Worm (Caenorhabditis elegans): ENCODE results near the gene C03B1.3.

C03B1.3 gene

ce11 chrX:6334602-6335001, 31.2 kb upstream of the C03B1.3 start:
- no peak for TF ChIP-seq unc-39 (tag; optimal IDR thresholded peaks at IDR 0.05)
- TF ChIP-seq ztf-1 (GFP tag; conservative IDR thresholded peaks at IDR 0.05): 0 out of 2 replicates have a peak, but pooled peaks have one; percentile 76
- no peak for TF ChIP-seq unc-55 (GFP tag; optimal IDR thresholded peaks at IDR 0.05)
- no peak for TF ChIP-seq ZK546.5 (tag; optimal IDR thresholded peaks at IDR 0.05)

- TF ChIP-seq fos-1 (tag; optimal IDR thresholded peaks at IDR 0.05) (no peak), ZK546.5 (tag; optimal IDR thresholded peaks at IDR 0.05) (no peak), crh-2 (tag; optimal IDR thresholded peaks at IDR 0.05) (no peak), mbf-1 (tag; optimal IDR thresholded peaks at IDR 0.05) (no peak), ztf-1 (GFP tag; conservative IDR thresholded peaks at IDR 0.05) (no peak), unc-62 (GFP tag; optimal IDR thresholded peaks at IDR 0.05) (no peak), nhr-23 (tag; optimal IDR thresholded peaks at IDR 0.05) (no peak), nhr-25 (tag; optimal IDR thresholded peaks at IDR 0.05) (no peak)
These were observed 28.5 kb upstream of the C03B1.3 start for ce11 chrX:6337338-6337737.

ce11 chrX:6337951-6338350, 27.9 kb upstream of the C03B1.3 start, which contains the start of gene C03B1.13:
C03B1.13 (minus strand) TSS chrX:6338051.
- no peak for TF ChIP-seq gmeb-1 (tag; optimal IDR thresholded peaks at IDR 0.05)
- no peak for TF ChIP-seq peb-1 (tag; optimal IDR thresholded peaks at IDR 0.05)
- no peak for TF ChIP-seq mbf-1 (tag; optimal IDR thresholded peaks at IDR 0.05)
- no peak for TF ChIP-seq unc-55 (GFP tag; optimal IDR thresholded peaks at IDR 0.05)
- no peak for TF ChIP-seq ZK546.5 (tag; optimal IDR thresholded peaks at IDR 0.05)
- TF ChIP-seq zag-1 (tag; optimal IDR thresholded peaks at IDR 0.05): no peak
- no peak for TF ChIP-seq ztf-1 (GFP tag; conservative IDR thresholded peaks at IDR 0.05)
- no peak for TF ChIP-seq dmd-4 (tag; optimal IDR thresholded peaks at IDR 0.05)
- no peak for TF ChIP-seq nhr-12 (tag; optimal IDR thresholded peaks at IDR 0.05)
- TF ChIP-seq mdl-1 (tag; optimal IDR thresholded peaks at IDR 0.05): no peak
- no peak for TF ChIP-seq ztf-4 (tag; optimal IDR thresholded peaks at IDR 0.05)
- TF ChIP-seq snpc-4 (tag; optimal IDR thresholded peaks at IDR 0.05): no peak
- no peak for TF ChIP-seq skn-1 (tag; optimal IDR thresholded peaks at IDR 0.05)
- no peak for TF ChIP-seq nhr-11 (tag; optimal IDR thresholded peaks at IDR 0.05)
- no peak for TF ChIP-seq fos-1 (tag; optimal IDR thresholded peaks at IDR 0.05)
- no peak for TF ChIP-seq nhr-77 (tag; optimal IDR thresholded peaks at IDR 0.05)
- TF ChIP-seq sma-9 (GFP tag; optimal IDR thresholded peaks at IDR 0.05): no peak
- no peak for TF ChIP-seq sma-9 (tag; optimal IDR thresholded peaks at IDR 0.05)
- no peak for TF ChIP-seq ama-1 (optimal IDR thresholded peaks at IDR 0.05)
- no peak for TF ChIP-seq sem-4 (tag; optimal IDR thresholded peaks at IDR 0.05)

ce11 chrX:6338446-6338845, 27.4 kb upstream of the C03B1.3 start:
- TF ChIP-seq crh-2 (tag; optimal IDR thresholded peaks at IDR 0.05) (peak; percentile 54), sma-3 (GFP tag; optimal IDR thresholded peaks at IDR 0.05) (peak; percentile 15), alr-1 (tag; optimal IDR thresholded peaks at IDR 0.05) (no peak), nhr-6 (tag; optimal IDR thresholded peaks at IDR 0.05) (no peak), sma-9 (GFP tag; optimal IDR thresholded peaks at IDR 0.05) (peak; percentile 65), sma-9 (tag; optimal IDR thresholded peaks at IDR 0.05) (no peak), fos-1 (tag; optimal IDR thresholded peaks at IDR 0.05) (peak; percentile 90), elt-3 (tag; optimal IDR thresholded peaks at IDR 0.05) (no peak), gmeb-1 (tag; optimal IDR thresholded peaks at IDR 0.05) (peak; percentile 22), nhr-129 (tag; optimal IDR thresholded peaks at IDR 0.05) (no peak), egl-27 (tag; optimal IDR thresholded peaks at IDR 0.05) (peak; percentile 24)

- TF ChIP-seq ZK546.5 (tag; optimal IDR thresholded peaks at IDR 0.05): no peak
- TF ChIP-seq unc-39 (tag; optimal IDR thresholded peaks at IDR 0.05): no peak
- no peak for TF ChIP-seq skn-1 (tag; optimal IDR thresholded peaks at IDR 0.05)
- TF ChIP-seq snpc-4 (tag; optimal IDR thresholded peaks at IDR 0.05): no peak
- TF ChIP-seq nhr-23 (tag; optimal IDR thresholded peaks at IDR 0.05): no peak
- no peak for TF ChIP-seq ama-1 (optimal IDR thresholded peaks at IDR 0.05)
- TF ChIP-seq ceh-82 (tag; optimal IDR thresholded peaks at IDR 0.05): no peak
These were observed 24.3 kb upstream of the C03B1.3 start, which contains the start of gene C03B1.7 for ce11 chrX:6341513-6341912. C03B1.7 (plus strand) TSS chrX:6341813.

ce11 chrX:6345785-6346184, 20.0 kb upstream of the C03B1.3 start:
- TF ChIP-seq sma-9 (GFP tag; optimal IDR thresholded peaks at IDR 0.05) (no peak), sma-9 (tag; optimal IDR thresholded peaks at IDR 0.05) (no peak), ceh-16 (tag; optimal IDR thresholded peaks at IDR 0.05) (no peak), unc-39 (tag; optimal IDR thresholded peaks at IDR 0.05) (no peak), lin-39 (tag; optimal IDR thresholded peaks at IDR 0.05) (no peak), lin-11 (tag; optimal IDR thresholded peaks at IDR 0.05) (no peak), elt-1 (tag; optimal IDR thresholded peaks at IDR 0.05) (no peak), ztf-11 (tag; optimal IDR thresholded peaks at IDR 0.05) (no peak), gmeb-1 (tag; optimal IDR thresholded peaks at IDR 0.05) (no peak), C34F6.9 (tag; optimal IDR thresholded peaks at IDR 0.05) (no peak), nhr-77 (tag; optimal IDR thresholded peaks at IDR 0.05) (no peak), ceh-82 (tag; optimal IDR thresholded peaks at IDR 0.05) (no peak), lsy-2 (tag; optimal IDR thresholded peaks at IDR 0.05) (no peak), blmp-1 (tag; optimal IDR thresholded peaks at IDR 0.05; ENCODE audit: insufficient read depth) (no peak), nhr-6 (tag; optimal IDR thresholded peaks at IDR 0.05) (no peak)
